Fruit fly (Drosophila melanogaster) S2 (cell line): ENCODE data around the gene CG6163.

Experiments used
- CG8478 ChIP-seq: fragments of >200 bp; optimal IDR thresholded peaks from 2 replicates; lab custom pipeline; 2018
- CTCF ChIP-seq, 2 experiments: fragments of >200 bp; optimal IDR thresholded peaks; 2 replicates each; lab custom pipeline; 2018

dm6 chr3L:11397093-11397592, 32.5 kb upstream of the CG6163 start, which contains the start of gene CG44362:
- TF ChIP-seq CG8478 (lab: Kevin White, UChicago) (no peak), CTCF (optimal IDR thresholded peaks at IDR 0.05; lab: Kevin White, UChicago) (no peak)
